Worm (Caenorhabditis elegans) whole organism, mixed stage, embryonic: ENCODE results near the gene set-30.

Experiments
- M03D4.4 ChIP-seq: sonication (generic microtip); optimal IDR thresholded peaks from 2 replicates; lab custom pipeline; 2017; ENCODE audit warnings: mild to moderate bottlenecking, missing genetic modification characterization, missing compliant biosample characterization
- ceh-43 ChIP-seq: fragments of 200-800 bp; sonication (Bioruptor generic); optimal IDR thresholded peaks from 2 replicates; lab custom pipeline; 2018; ENCODE audit warnings: mild to moderate bottlenecking, missing genetic modification characterization, moderate library complexity, missing compliant biosample characterization
- elt-1 ChIP-seq: sonication (generic microtip); optimal IDR thresholded peaks from 2 replicates; lab custom pipeline; 2017; ENCODE audit warnings: missing genetic modification characterization, mild to moderate bottlenecking, missing compliant biosample characterization, antibody characterized with exemption, moderate library complexity, borderline replicate concordance; ENCODE audit not compliant: insufficient read depth
- flh-1 ChIP-seq: fragments of 200-800 bp; sonication (Bioruptor generic); optimal IDR thresholded peaks from 2 replicates; lab custom pipeline; 2018; ENCODE audit warnings: mild to moderate bottlenecking, missing genetic modification characterization, moderate library complexity, missing compliant biosample characterization
- hlh-1 ChIP-seq: fragments of 150-350 bp; optimal IDR thresholded peaks from 2 replicates; lab custom pipeline; 2014; ENCODE audit warnings: missing biosample characterization, missing genetic modification reagents, missing genetic modification characterization
- lin-13 ChIP-seq: fragments of 150-350 bp; optimal IDR thresholded peaks from 2 replicates; lab custom pipeline; 2014; ENCODE audit warnings: missing biosample characterization, missing genetic modification characterization
- lin-32 ChIP-seq: fragments of 200-800 bp; sonication (Bioruptor generic); optimal IDR thresholded peaks from 2 replicates; lab custom pipeline; 2018; ENCODE audit warnings: mild to moderate bottlenecking, missing genetic modification characterization, missing compliant biosample characterization
- mab-5 ChIP-seq: fragments of 150-350 bp; optimal IDR thresholded peaks from 2 replicates; lab custom pipeline; 2014; ENCODE audit warnings: missing biosample characterization, missing genetic modification characterization
- mep-1 ChIP-seq: fragments of 150-350 bp; optimal IDR thresholded peaks from 2 replicates; lab custom pipeline; 2017; ENCODE audit warnings: missing biosample characterization, missing genetic modification reagents, missing genetic modification characterization, inconsistent platforms
- mls-2 ChIP-seq: sonication (generic microtip); optimal IDR thresholded peaks from 2 replicates; lab custom pipeline; 2016; ENCODE audit warnings: mild to moderate bottlenecking, missing genetic modification characterization, moderate library complexity, missing compliant biosample characterization
- nhr-76 ChIP-seq: sonication (generic microtip); optimal IDR thresholded peaks from 2 replicates; lab custom pipeline; 2017; ENCODE audit warnings: missing biosample characterization, missing genetic modification characterization
- sptf-1 ChIP-seq: sonication (generic microtip); optimal IDR thresholded peaks from 2 replicates; lab custom pipeline; 2017; ENCODE audit warnings: mild to moderate bottlenecking, missing genetic modification characterization, moderate library complexity, missing compliant biosample characterization
- unc-39 ChIP-seq: fragments of 150-350 bp; optimal IDR thresholded peaks from 2 replicates; lab custom pipeline; 2014; ENCODE audit warnings: missing biosample characterization, missing genetic modification characterization
- unc-62 ChIP-seq: fragments of 150-350 bp; optimal IDR thresholded peaks from 2 replicates; lab custom pipeline; 2014; ENCODE audit warnings: missing biosample characterization, missing genetic modification reagents, missing genetic modification characterization
- zip-8 ChIP-seq: fragments of 150-350 bp; optimal IDR thresholded peaks from 2 replicates; lab custom pipeline; 2014; ENCODE audit warnings: missing biosample characterization, missing genetic modification characterization
- ztf-11 ChIP-seq: fragments of 150-350 bp; optimal IDR thresholded peaks from 2 replicates; lab custom pipeline; 2014; ENCODE audit warnings: missing biosample characterization, missing genetic modification characterization

The set-30 gene

ce11 chrX:5038812-5039211 lies 39.7 kb downstream of the set-30 start:
- TF ChIP-seq hlh-1 (peak; percentile 88), unc-62 (GFP tag; lab: Kevin White, UChicago) (peak; percentile 87), lin-13 (tag; lab: Kevin White, UChicago) (no peak), nhr-76 (tag; lab: Kevin White, UChicago) (no peak)

DNA sequence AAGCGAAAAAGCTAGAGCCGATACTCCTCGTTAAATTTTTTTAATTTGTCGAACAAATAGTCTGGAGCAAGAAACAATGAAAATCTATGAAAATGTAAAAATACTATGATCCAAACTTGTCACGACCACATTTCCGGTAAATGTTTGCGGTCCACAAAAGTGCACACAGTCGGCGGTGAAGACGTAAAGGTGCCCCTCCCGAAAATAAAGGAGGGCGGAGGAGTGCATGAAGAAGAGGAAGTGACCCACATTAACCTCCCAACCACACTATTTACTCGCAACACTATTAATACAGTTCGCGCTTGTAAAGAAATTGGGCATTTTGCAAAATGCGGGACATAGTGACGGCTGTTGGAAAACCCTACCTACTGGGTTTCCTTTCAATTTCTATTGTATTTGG lies 41.0 kb downstream of the set-30 start:
- TF ChIP-seq mep-1 (tag; lab: Kevin White, UChicago) = no peak
- TF ChIP-seq lin-32 (GFP tag; lab: Kevin White, UChicago) = no peak
- no peak for TF ChIP-seq flh-1 (GFP tag; lab: Kevin White, UChicago)
- no peak for TF ChIP-seq unc-39 (tag; lab: Kevin White, UChicago)
- TF ChIP-seq sptf-1 (tag; lab: Kevin White, UChicago) = no peak
- TF ChIP-seq mls-2 (tag; lab: Kevin White, UChicago) = no peak
- TF ChIP-seq mab-5 (tag; lab: Kevin White, UChicago) = no peak
- TF ChIP-seq elt-1 = no peak
- no peak for TF ChIP-seq ztf-11 (tag; lab: Kevin White, UChicago)
- no peak for TF ChIP-seq M03D4.4 (tag; lab: Kevin White, UChicago)
- TF ChIP-seq lin-13 (tag; lab: Kevin White, UChicago) = no peak

- TF ChIP-seq zip-8 (tag; lab: Kevin White, UChicago) (no peak), mep-1 (tag; lab: Kevin White, UChicago) (no peak), ceh-43 (GFP tag; lab: Kevin White, UChicago) (no peak)
These were observed 44.8 kb downstream of the set-30 start, which contains the start of gene Y64H9A.2 for ce11 chrX:5043887-5044286. Y64H9A.2 (plus strand) TSS chrX:5043976.
